Fruit fly (Drosophila melanogaster) whole organism, embryonic: ENCODE data around the gene SCCRO.

Experiments
- Asciz ChIP-seq: fragments of 200-800 bp; sonication (Bioruptor generic); optimal IDR thresholded peaks from 2 replicates; lab custom pipeline; 2017; ENCODE audit warnings: missing biosample characterization, mild to moderate bottlenecking, missing genetic modification characterization, missing genetic modification reagents
- Blimp-1 ChIP-seq: fragments of 200-800 bp; sonication (Bioruptor generic); optimal IDR thresholded peaks from 3 replicates; lab custom pipeline; 2018; ENCODE audit warnings: missing biosample characterization, missing genetic modification characterization, mild to moderate bottlenecking, moderate library complexity, missing genetic modification reagents
- CG10462 ChIP-seq: fragments of 200-800 bp; sonication (Bioruptor generic); optimal IDR thresholded peaks from 2 replicates; lab custom pipeline; 2016; ENCODE audit warnings: missing biosample characterization, missing genetic modification characterization
- CG12391 ChIP-seq: fragments of 200-800 bp; sonication (Bioruptor generic); optimal IDR thresholded peaks from 3 replicates; lab custom pipeline; 2018; ENCODE audit warnings: missing biosample characterization, mild to moderate bottlenecking, missing genetic modification characterization, moderate library complexity
- CG12744 ChIP-seq: fragments of 200-800 bp; sonication (Bioruptor generic); optimal IDR thresholded peaks from 2 replicates; lab custom pipeline; 2016; ENCODE audit warnings: missing biosample characterization, missing genetic modification characterization
- CG12769 ChIP-seq: fragments of 200-800 bp; sonication (Bioruptor generic); optimal IDR thresholded peaks from 2 replicates; lab custom pipeline; 2019; ENCODE audit warnings: missing biosample characterization, mild to moderate bottlenecking, missing genetic modification characterization, moderate library complexity
- CG14965 ChIP-seq: fragments of 200-800 bp; sonication (Bioruptor generic); optimal IDR thresholded peaks from 2 replicates; lab custom pipeline; 2016; ENCODE audit warnings: missing biosample characterization, missing genetic modification characterization, borderline replicate concordance
- CG16815 ChIP-seq: fragments of 200-800 bp; sonication (Bioruptor generic); optimal IDR thresholded peaks from 3 replicates; lab custom pipeline; 2017; ENCODE audit warnings: missing biosample characterization, mild to moderate bottlenecking, missing genetic modification characterization
- CG17186 ChIP-seq: fragments of 200-800 bp; sonication (Bioruptor generic); optimal IDR thresholded peaks from 3 replicates; lab custom pipeline; 2017; ENCODE audit warnings: missing biosample characterization, missing genetic modification reagents, missing genetic modification characterization
- CG17568 ChIP-seq: fragments of 200-800 bp; sonication (Bioruptor generic); optimal IDR thresholded peaks from 2 replicates; lab custom pipeline; 2018; ENCODE audit warnings: missing biosample characterization, mild to moderate bottlenecking, missing genetic modification characterization, moderate library complexity
- CG17612 ChIP-seq: fragments of 200-800 bp; sonication (Bioruptor generic); IDR thresholded peaks from 2 replicates; pipeline ENCODE4 v1.3.6; 2022; ENCODE audit warnings: missing biosample characterization, missing genetic modification characterization
- CG18619 ChIP-seq: fragments of 200-800 bp; sonication (Bioruptor generic); optimal IDR thresholded peaks from 3 replicates; lab custom pipeline; 2017; ENCODE audit warnings: missing biosample characterization, mild to moderate bottlenecking, missing genetic modification characterization
- CG18764 ChIP-seq: fragments of 200-800 bp; sonication (Bioruptor generic); optimal IDR thresholded peaks from 3 replicates; lab custom pipeline; 2016; ENCODE audit warnings: missing biosample characterization, missing genetic modification characterization
- CG2129 ChIP-seq: fragments of 200-800 bp; sonication (Bioruptor generic); IDR thresholded peaks from 2 replicates; pipeline ENCODE4 v1.3.6; 2022; ENCODE audit warnings: missing biosample characterization, missing genetic modification characterization; ENCODE audit not compliant: partially characterized antibody
- CG30431 ChIP-seq: fragments of 200-800 bp; sonication (Bioruptor generic); optimal IDR thresholded peaks from 2 replicates; lab custom pipeline; 2017; ENCODE audit warnings: missing biosample characterization, missing genetic modification characterization
- CG31441 ChIP-seq: fragments of 200-800 bp; sonication (Bioruptor generic); IDR thresholded peaks from 2 replicates; pipeline ENCODE4 v1.3.6; 2022; ENCODE audit warnings: missing biosample characterization, missing genetic modification characterization
- CG3163 ChIP-seq: fragments of 200-800 bp; sonication (Bioruptor generic); optimal IDR thresholded peaks from 3 replicates; lab custom pipeline; 2016; ENCODE audit warnings: missing biosample characterization, missing genetic modification characterization
- CG4328 ChIP-seq: fragments of 200-800 bp; sonication (Bioruptor generic); optimal IDR thresholded peaks from 3 replicates; lab custom pipeline; 2017; ENCODE audit warnings: missing biosample characterization, missing genetic modification reagents, missing genetic modification characterization
- CG4424 ChIP-seq: fragments of 200-800 bp; sonication (Bioruptor generic); optimal IDR thresholded peaks from 3 replicates; lab custom pipeline; 2016; ENCODE audit warnings: missing biosample characterization, missing genetic modification characterization
- CG5953 ChIP-seq: fragments of 200-800 bp; sonication (Bioruptor generic); IDR thresholded peaks from 2 replicates; pipeline ENCODE4 v1.3.6; 2022; ENCODE audit warnings: missing biosample characterization, missing genetic modification characterization
- CG6254 ChIP-seq: fragments of 200-800 bp; sonication (Bioruptor generic); optimal IDR thresholded peaks from 3 replicates; lab custom pipeline; 2017; ENCODE audit warnings: mild to moderate bottlenecking, missing biosample characterization, missing genetic modification reagents, missing genetic modification characterization
- CG6689 ChIP-seq: fragments of 200-800 bp; sonication (Bioruptor generic); IDR thresholded peaks from 2 replicates; pipeline ENCODE4 v1.3.6; 2022; ENCODE audit warnings: missing biosample characterization, missing genetic modification characterization
- CG7963 ChIP-seq: fragments of 200-800 bp; sonication (Bioruptor generic); IDR thresholded peaks from 3 replicates; pipeline ENCODE4 v1.3.6; 2022; ENCODE audit warnings: missing biosample characterization, missing genetic modification characterization; ENCODE audit not compliant: partially characterized antibody
- CG8089 ChIP-seq: fragments of 200-800 bp; sonication (Bioruptor generic); optimal IDR thresholded peaks from 3 replicates; lab custom pipeline; 2016; ENCODE audit warnings: missing biosample characterization, missing genetic modification characterization
- Chrac-16 ChIP-seq: fragments of 200-800 bp; sonication (Bioruptor generic); optimal IDR thresholded peaks from 3 replicates; lab custom pipeline; 2016; ENCODE audit warnings: missing biosample characterization, missing genetic modification characterization
- CoRest ChIP-seq: fragments of 200-800 bp; sonication (Bioruptor generic); optimal IDR thresholded peaks from 3 replicates; lab custom pipeline; 2018; ENCODE audit warnings: missing biosample characterization, mild to moderate bottlenecking, missing genetic modification characterization, moderate library complexity
- Dref ChIP-seq: fragments of 200-800 bp; sonication (Bioruptor generic); IDR thresholded peaks from 2 replicates; pipeline ENCODE4 v1.3.6; 2022; ENCODE audit warnings: missing biosample characterization, missing genetic modification characterization
- E2f2 ChIP-seq: fragments of 200-800 bp; sonication (Bioruptor generic); IDR thresholded peaks from 2 replicates; pipeline ENCODE4 v1.3.6; 2022; ENCODE audit warnings: missing biosample characterization, missing genetic modification characterization
- Hmx ChIP-seq: fragments of 200-800 bp; sonication (Bioruptor generic); optimal IDR thresholded peaks from 2 replicates; lab custom pipeline; 2016; ENCODE audit warnings: missing biosample characterization, missing genetic modification characterization
- Mes4 ChIP-seq: fragments of 200-800 bp; sonication (Bioruptor generic); optimal IDR thresholded peaks from 2 replicates; lab custom pipeline; 2016; ENCODE audit warnings: missing biosample characterization, missing genetic modification characterization
- Myb ChIP-seq: fragments of 200-800 bp; sonication (Bioruptor generic); optimal IDR thresholded peaks from 2 replicates; lab custom pipeline; 2016; ENCODE audit warnings: missing biosample characterization, missing genetic modification characterization
- NK7.1 ChIP-seq: fragments of 200-800 bp; sonication (Bioruptor generic); optimal IDR thresholded peaks from 3 replicates; lab custom pipeline; 2016; ENCODE audit warnings: missing biosample characterization, missing genetic modification characterization
- Nf-YA ChIP-seq: fragments of 200-800 bp; sonication (Bioruptor generic); IDR thresholded peaks from 2 replicates; pipeline ENCODE4 v1.3.6; 2022; ENCODE audit warnings: missing biosample characterization, missing genetic modification characterization
- Oli ChIP-seq: fragments of 200-800 bp; sonication (Bioruptor generic); optimal IDR thresholded peaks from 2 replicates; lab custom pipeline; 2018; ENCODE audit warnings: missing biosample characterization, mild to moderate bottlenecking, missing genetic modification characterization, moderate library complexity
- Rfx ChIP-seq: fragments of 200-800 bp; sonication (Bioruptor generic); IDR thresholded peaks from 2 replicates; pipeline ENCODE4 v1.3.6; 2022; ENCODE audit warnings: missing biosample characterization, missing genetic modification characterization
- Tbp ChIP-seq: fragments of >200 bp; optimal IDR thresholded peaks from 2 replicates; lab custom pipeline; 2018; ENCODE audit warnings: missing biosample characterization, missing genetic modification characterization
- al ChIP-seq: fragments of 200-800 bp; sonication (Bioruptor generic); IDR thresholded peaks from 2 replicates; pipeline ENCODE4 v1.3.6; 2022; ENCODE audit warnings: missing biosample characterization, missing genetic modification characterization
- ash1 ChIP-seq: fragments of 200-800 bp; sonication (Bioruptor generic); optimal IDR thresholded peaks from 2 replicates; lab custom pipeline; 2018; ENCODE audit warnings: missing biosample characterization, mild to moderate bottlenecking, missing genetic modification characterization
- ems ChIP-seq: fragments of 200-800 bp; sonication (Bioruptor generic); optimal IDR thresholded peaks from 3 replicates; lab custom pipeline; 2016; ENCODE audit warnings: missing biosample characterization, missing genetic modification characterization
- en ChIP-seq: fragments of 200-800 bp; sonication (Bioruptor generic); optimal IDR thresholded peaks from 2 replicates; lab custom pipeline; 2016; ENCODE audit warnings: missing biosample characterization, missing genetic modification characterization
- exex ChIP-seq: fragments of 200-800 bp; sonication (Bioruptor generic); optimal IDR thresholded peaks from 4 replicates; lab custom pipeline; 2018; ENCODE audit warnings: missing biosample characterization, mild to moderate bottlenecking, missing genetic modification characterization, moderate library complexity
- fru ChIP-seq: fragments of >200 bp; optimal IDR thresholded peaks from 2 replicates; lab custom pipeline; 2017
- ken ChIP-seq: fragments of 200-800 bp; sonication (Bioruptor generic); IDR thresholded peaks from 3 replicates; pipeline ENCODE4 v1.3.6; 2022; ENCODE audit warnings: missing biosample characterization, missing genetic modification characterization
- nerfin-1 ChIP-seq: fragments of 200-800 bp; sonication (Bioruptor generic); optimal IDR thresholded peaks from 3 replicates; lab custom pipeline; 2019; ENCODE audit warnings: missing biosample characterization, mild to moderate bottlenecking, missing genetic modification characterization, moderate library complexity
- odd ChIP-seq: fragments of 200-800 bp; sonication (Bioruptor generic); optimal IDR thresholded peaks from 2 replicates; lab custom pipeline; 2017; ENCODE audit warnings: missing biosample characterization, mild to moderate bottlenecking, missing genetic modification characterization
- pan ChIP-seq, 4 experiments: fragments of >200 bp in 3 of 4; fragments of 200-800 bp in 1 of 4; sonication (Bioruptor generic) in 1 of 4; optimal IDR thresholded peaks in 3 of 4; IDR thresholded peaks in 1 of 4; 2 replicates each; pipeline versions ENCODE4 v1.3.6 to Lab custom; 2017 to 2022; ENCODE audit warnings: missing biosample characterization in 2 of 4, missing genetic modification characterization in 2 of 4, mixed read lengths in 1 of 4
- slp2 ChIP-seq: fragments of 200-800 bp; sonication (Bioruptor generic); optimal IDR thresholded peaks from 2 replicates; lab custom pipeline; 2016; ENCODE audit warnings: missing biosample characterization, missing genetic modification characterization
- vfl ChIP-seq: fragments of 200-800 bp; sonication (Bioruptor generic); optimal IDR thresholded peaks from 2 replicates; lab custom pipeline; 2016; ENCODE audit warnings: missing biosample characterization, missing genetic modification characterization
- vvl ChIP-seq: fragments of 200-800 bp; sonication (Bioruptor generic); IDR thresholded peaks from 2 replicates; pipeline ENCODE4 v1.3.6; 2022; ENCODE audit warnings: missing biosample characterization, missing genetic modification characterization
- zfh1 ChIP-seq: fragments of 200-800 bp; sonication (Bioruptor generic); IDR thresholded peaks from 3 replicates; pipeline ENCODE4 v1.3.6; 2022; ENCODE audit warnings: missing biosample characterization, missing genetic modification characterization

Gene SCCRO

dm6 chr3L:15533402-15534129 is 29.7 kb upstream of the SCCRO start (continued):
- no peak for TF ChIP-seq pan (optimal IDR thresholded peaks at IDR 0.05; lab: Kevin White, UChicago)
- peak in 1 of 2 experiments; percentile 22 for TF ChIP-seq pan (GFP tag; optimal IDR thresholded peaks at IDR 0.05 in 1 of 2, IDR thresholded peaks at IDR 0.05 in 1 of 2)
- TF ChIP-seq CG17186: peak; percentile 30
- peak; percentile 36 for TF ChIP-seq CoRest (tag; lab: Kevin White, UChicago)
- TF ChIP-seq ken (GFP tag; lab: Robert Waterston, UW): peak; percentile 35; the same call in 1 of the 3 replicates
- TF ChIP-seq CG2129: no peak
- no peak for TF ChIP-seq Myb (GFP tag; lab: Kevin White, UChicago)
- TF ChIP-seq Blimp-1: peak; percentile 58
- peak; percentile 10 for TF ChIP-seq CG8089
- TF ChIP-seq CG4424 (GFP tag; lab: Kevin White, UChicago): peak; percentile 15
- TF ChIP-seq al (GFP tag; lab: Robert Waterston, UW): peak; percentile 24; the same call in 1 of the 2 replicates
- peak; percentile 16 for TF ChIP-seq nerfin-1 (tag; lab: Kevin White, UChicago)
- TF ChIP-seq CG4328 (GFP tag; lab: Kevin White, UChicago): peak; percentile 12
- no peak for TF ChIP-seq odd (GFP tag; lab: Kevin White, UChicago)
- TF ChIP-seq Hmx: no peak
- TF ChIP-seq CG6689 (GFP tag; lab: Robert Waterston, UW): no peak
- no peak for TF ChIP-seq exex
- TF ChIP-seq Nf-YA (GFP tag; lab: Robert Waterston, UW): no peak
- no peak for TF ChIP-seq ash1 (GFP tag; lab: Kevin White, UChicago)
- TF ChIP-seq slp2 (GFP tag; lab: Kevin White, UChicago): no peak
- TF ChIP-seq CG17612: no peak
- no peak for TF ChIP-seq NK7.1 (GFP tag; lab: Kevin White, UChicago)
- no peak for TF ChIP-seq CG18619 (GFP tag; lab: Kevin White, UChicago)
- TF ChIP-seq Dref: no peak
- TF ChIP-seq CG7963 (GFP tag; lab: Robert Waterston, UW): no peak
- no peak for TF ChIP-seq Tbp (GFP tag; lab: Kevin White, UChicago)
- peak; percentile 32 for TF ChIP-seq CG12391 (tag; lab: Kevin White, UChicago)
- TF ChIP-seq CG5953 (GFP tag; lab: Robert Waterston, UW): no peak
- TF ChIP-seq CG30431 (GFP tag; lab: Kevin White, UChicago): no peak
- TF ChIP-seq Chrac-16 (GFP tag; lab: Kevin White, UChicago): peak; percentile 30
- no peak for TF ChIP-seq en (GFP tag; lab: Kevin White, UChicago)
- TF ChIP-seq CG12769 (tag; lab: Kevin White, UChicago): no peak
- no peak for TF ChIP-seq CG16815 (GFP tag; lab: Kevin White, UChicago)
- no peak for TF ChIP-seq CG14965
- no peak for TF ChIP-seq CG6254 (GFP tag; lab: Kevin White, UChicago)
- TF ChIP-seq E2f2 (GFP tag; lab: Robert Waterston, UW): no peak
- TF ChIP-seq Oli (tag; lab: Kevin White, UChicago): peak; percentile 26
- no peak for TF ChIP-seq CG31441 (GFP tag; lab: Robert Waterston, UW)
- TF ChIP-seq CG3163 (GFP tag; lab: Kevin White, UChicago): peak; percentile 16
- no peak for TF ChIP-seq CG10462 (GFP tag; lab: Kevin White, UChicago)
- TF ChIP-seq Asciz (GFP tag; lab: Kevin White, UChicago): peak; percentile 30
- TF ChIP-seq Rfx (GFP tag; lab: Robert Waterston, UW): peak; percentile 43
- TF ChIP-seq vfl (GFP tag; lab: Kevin White, UChicago): no peak
- no peak for TF ChIP-seq Mes4 (GFP tag; lab: Kevin White, UChicago)
- TF ChIP-seq vvl: peak; percentile 35; the same call in 1 of the 2 replicates
- no peak for TF ChIP-seq CG12744 (GFP tag; lab: Kevin White, UChicago)
- no peak for TF ChIP-seq CG18764 (GFP tag; lab: Kevin White, UChicago)
- peak; percentile 11 for TF ChIP-seq CG17568 (GFP tag; lab: Kevin White, UChicago)
- no peak for TF ChIP-seq fru
- peak; percentile 26 for TF ChIP-seq ems
- peak; percentile 20; the same call in 1 of the 3 replicates for TF ChIP-seq zfh1 (GFP tag; lab: Robert Waterston, UW)
